Worm (Caenorhabditis elegans) whole organism, midembryonic: Measurements from ENCODE around the gene W02A2.8.
A peak's percentile ranks its signal among the peaks of the same experiment; 100 is the strongest.

Experiments used
- T22C8.4 ChIP-seq: fragments of 200-800 bp; sonication (Bioruptor generic); IDR thresholded peaks from 2 replicates; pipeline ENCODE4 v1.3.6; 2022; ENCODE audit warnings: missing genetic modification characterization, missing compliant biosample characterization
- cog-1 ChIP-seq: sonication (generic microtip); optimal IDR thresholded peaks from 2 replicates; lab custom pipeline; 2016; ENCODE audit warnings: missing genetic modification characterization, missing compliant biosample characterization
- flt-1 ChIP-seq: fragments of 200-800 bp; sonication (Bioruptor generic); IDR thresholded peaks from 2 replicates; pipeline ENCODE4 v1.3.6; 2022; ENCODE audit warnings: missing genetic modification characterization, missing compliant biosample characterization
- klf-2 ChIP-seq: fragments of 200-800 bp; sonication (Bioruptor generic); conservative IDR thresholded peaks from 2 replicates; pipeline ENCODE4 v1.3.6; 2022; ENCODE audit warnings: missing genetic modification reagents, missing genetic modification characterization, missing compliant biosample characterization
- med-1 ChIP-seq: sonication (generic microtip); optimal IDR thresholded peaks from 2 replicates; lab custom pipeline; 2017; ENCODE audit warnings: missing genetic modification characterization, mild to moderate bottlenecking, missing compliant biosample characterization, antibody characterized with exemption, missing genetic modification reagents; ENCODE audit not compliant: insufficient read depth
- ref-1 ChIP-seq: fragments of 200-800 bp; sonication (Bioruptor generic); conservative IDR thresholded peaks from 2 replicates; pipeline ENCODE4 v1.3.6; 2022; ENCODE audit warnings: missing genetic modification reagents, missing genetic modification characterization, missing compliant biosample characterization
- tab-1 ChIP-seq: fragments of 200-800 bp; sonication (Bioruptor generic); IDR thresholded peaks from 2 replicates; pipeline ENCODE4 v1.3.6; 2022; ENCODE audit warnings: missing genetic modification characterization, missing compliant biosample characterization
- ztf-23 ChIP-seq: fragments of 200-800 bp; sonication (Bioruptor generic); IDR thresholded peaks from 2 replicates; pipeline ENCODE4 v1.3.6; 2022; ENCODE audit warnings: missing genetic modification reagents, missing genetic modification characterization, missing compliant biosample characterization
- ztf-29 ChIP-seq: fragments of 200-800 bp; sonication (Bioruptor generic); IDR thresholded peaks from 2 replicates; pipeline ENCODE4 v1.3.6; 2022; ENCODE audit warnings: missing genetic modification reagents, missing genetic modification characterization, missing compliant biosample characterization

The W02A2.8 gene

DNA sequence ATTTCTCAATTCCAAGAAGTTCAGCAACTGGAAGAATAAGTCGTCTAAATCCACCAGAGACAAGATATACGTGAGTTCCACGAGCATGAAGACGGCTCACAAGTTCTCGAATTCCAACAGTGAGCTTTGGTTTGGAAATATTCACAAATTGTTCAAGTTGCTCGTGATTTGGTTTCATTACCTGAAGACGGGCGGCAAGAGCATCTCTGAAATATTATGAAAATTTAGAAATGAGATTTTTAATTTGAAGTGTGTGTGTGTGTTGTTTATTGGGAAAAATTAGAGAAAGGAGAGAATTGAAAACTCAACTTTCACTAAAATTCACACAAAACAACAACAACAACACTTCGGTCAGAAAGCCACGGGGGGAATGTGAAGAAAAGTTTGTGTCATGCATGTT is 32.4 kb upstream of the W02A2.8 start:
- TF ChIP-seq flt-1 (GFP tag; lab: Robert Waterston, UW) (no peak), T22C8.4 (GFP tag; lab: Robert Waterston, UW) (no peak), klf-2 (GFP tag; lab: Robert Waterston, UW) (no peak), cog-1 (no peak)

DNA sequence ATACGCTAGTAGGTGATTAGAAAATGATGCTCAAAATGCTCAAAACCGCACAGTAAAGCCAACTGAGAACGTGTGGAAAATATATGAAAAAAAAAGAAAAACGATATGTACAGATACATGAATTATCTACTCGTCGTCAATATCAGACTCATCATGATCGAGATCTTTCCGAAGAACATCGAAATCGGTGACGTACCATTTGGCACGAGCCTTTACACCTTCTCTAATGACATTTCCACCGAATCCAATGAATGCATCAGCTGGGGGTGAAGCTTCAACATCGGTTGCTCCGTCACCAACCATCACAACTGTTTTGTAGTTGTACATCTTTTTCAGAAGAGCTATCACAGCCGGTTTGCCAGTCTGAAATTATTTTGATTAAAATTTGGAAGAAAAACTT is 30.8 kb upstream of the W02A2.8 start:
- TF ChIP-seq flt-1 (GFP tag; lab: Robert Waterston, UW): no peak
- no peak for TF ChIP-seq ztf-23 (GFP tag; lab: Robert Waterston, UW)

- TF ChIP-seq ztf-29 (GFP tag; lab: Robert Waterston, UW) (no peak), ztf-23 (GFP tag; lab: Robert Waterston, UW) (no peak), ref-1 (GFP tag; lab: Robert Waterston, UW) (no peak), klf-2 (GFP tag; lab: Robert Waterston, UW) (no peak), med-1 (no peak), cog-1 (no peak), flt-1 (GFP tag; lab: Robert Waterston, UW) (no peak), T22C8.4 (GFP tag; lab: Robert Waterston, UW) (no peak), tab-1 (GFP tag; lab: Robert Waterston, UW) (no peak)
Observed at ce11 chrIV:13388779-13389178, 30.4 kb upstream of the W02A2.8 start.

- TF ChIP-seq flt-1 (GFP tag; lab: Robert Waterston, UW): no peak
- no peak for TF ChIP-seq ref-1 (GFP tag; lab: Robert Waterston, UW)
- TF ChIP-seq ztf-23 (GFP tag; lab: Robert Waterston, UW): no peak
- no peak for TF ChIP-seq cog-1
- TF ChIP-seq T22C8.4 (GFP tag; lab: Robert Waterston, UW): no peak
- TF ChIP-seq tab-1 (GFP tag; lab: Robert Waterston, UW): no peak
- TF ChIP-seq ztf-29 (GFP tag; lab: Robert Waterston, UW): no peak
- no peak for TF ChIP-seq klf-2 (GFP tag; lab: Robert Waterston, UW)
Observed at ce11 chrIV:13386903-13387302, 28.5 kb upstream of the W02A2.8 start, which contains the start of gene lsm-3. TSS of gene lsm-3 (plus strand) at chrIV:13387203.

DNA sequence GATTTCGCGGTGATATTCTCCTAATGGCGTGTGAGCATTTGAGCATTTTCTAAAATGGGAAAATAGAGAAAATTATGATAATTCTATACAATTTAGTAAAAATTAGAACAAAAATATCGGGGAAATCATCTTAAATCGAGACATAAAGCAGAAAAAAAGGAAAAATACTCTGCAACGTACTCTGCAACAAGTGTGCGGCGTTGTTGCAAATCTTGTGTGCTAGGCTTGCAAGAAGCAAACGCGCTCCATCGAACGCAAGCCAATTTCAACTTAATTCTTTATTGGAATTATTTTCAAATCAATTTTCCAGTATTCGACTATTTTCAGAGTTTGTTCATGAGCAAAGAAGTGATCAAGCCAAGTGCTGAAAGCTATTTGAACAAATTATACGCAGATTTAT is 27.7 kb upstream of the W02A2.8 start, which contains the start of the genes Y62E10A.20, Y62E10A.23 and mdt-9:
Gene Y62E10A.20, minus strand, starts transcription at position 49 of the 400 bp plus-strand sequence.
Gene Y62E10A.23, plus strand, starts transcription at position 282 of the 400 bp plus-strand sequence.
Gene mdt-9, plus strand, starts transcription at position 338 of the 400 bp plus-strand sequence.
- TF ChIP-seq ztf-29 (GFP tag; lab: Robert Waterston, UW): peak; percentile 79
- TF ChIP-seq ref-1 (GFP tag; lab: Robert Waterston, UW): no peak
- peak; percentile 54; the same call in 1 of the 2 replicates for TF ChIP-seq tab-1 (GFP tag; lab: Robert Waterston, UW)
- peak; percentile 24 for TF ChIP-seq cog-1
- peak; percentile 86 for TF ChIP-seq flt-1 (GFP tag; lab: Robert Waterston, UW)
- no peak for TF ChIP-seq T22C8.4 (GFP tag; lab: Robert Waterston, UW)
- TF ChIP-seq ztf-23 (GFP tag; lab: Robert Waterston, UW): peak; percentile 82; the same call in 1 of the 2 replicates
- peak; percentile 88 for TF ChIP-seq med-1
- peak; percentile 80 for TF ChIP-seq klf-2 (GFP tag; lab: Robert Waterston, UW)

DNA sequence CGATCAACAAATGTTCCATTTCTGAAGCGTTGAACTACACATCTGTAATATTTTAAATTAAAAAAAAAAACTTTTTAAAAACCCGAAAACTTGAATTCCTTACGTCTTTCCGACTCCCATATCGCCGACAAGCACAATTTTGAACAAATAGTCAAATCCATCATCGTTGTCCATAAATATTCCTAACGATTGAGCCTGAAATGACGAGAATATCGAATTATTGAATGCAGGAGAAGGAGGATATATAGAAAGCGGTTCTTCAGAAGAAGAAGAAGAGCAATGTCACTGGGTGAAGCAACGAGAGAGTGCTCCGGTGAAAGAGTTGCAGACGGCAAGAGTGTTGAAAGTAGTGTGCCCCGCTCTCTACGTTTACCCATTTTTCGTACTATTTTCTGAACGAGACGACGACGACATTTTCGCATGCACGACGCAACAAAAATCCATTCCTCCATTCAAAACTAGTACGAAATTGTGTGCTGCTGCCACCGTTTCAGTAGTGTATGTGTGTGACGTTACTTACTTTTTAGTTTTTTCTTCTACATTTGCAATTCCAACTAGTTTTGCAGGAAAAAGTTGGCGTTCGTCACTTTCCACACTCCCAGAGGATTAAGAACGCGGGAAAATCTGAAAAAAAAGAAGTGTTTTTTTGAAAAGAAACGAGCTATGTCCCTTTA is 25.5 kb upstream of the W02A2.8 start, which contains the start of gene rab-19:
Gene rab-19, minus strand, starts transcription at position 624 of the 674 bp plus-strand sequence.
- TF ChIP-seq flt-1 (GFP tag; lab: Robert Waterston, UW) (no peak), cog-1 (no peak), ztf-29 (GFP tag; lab: Robert Waterston, UW) (no peak), ref-1 (GFP tag; lab: Robert Waterston, UW) (no peak), tab-1 (GFP tag; lab: Robert Waterston, UW) (no peak)

ce11 chrIV:13381823-13382222 is 23.4 kb upstream of the W02A2.8 start, which contains the start of gene emc-3:
TSS of gene emc-3 (minus strand) at chrIV:13381923.
- no peak for TF ChIP-seq ztf-23 (GFP tag; lab: Robert Waterston, UW)
- no peak for TF ChIP-seq ref-1 (GFP tag; lab: Robert Waterston, UW)
- no peak for TF ChIP-seq flt-1 (GFP tag; lab: Robert Waterston, UW)
- no peak for TF ChIP-seq cog-1
- TF ChIP-seq ztf-29 (GFP tag; lab: Robert Waterston, UW): no peak
- no peak for TF ChIP-seq tab-1 (GFP tag; lab: Robert Waterston, UW)
- TF ChIP-seq med-1: no peak

DNA sequence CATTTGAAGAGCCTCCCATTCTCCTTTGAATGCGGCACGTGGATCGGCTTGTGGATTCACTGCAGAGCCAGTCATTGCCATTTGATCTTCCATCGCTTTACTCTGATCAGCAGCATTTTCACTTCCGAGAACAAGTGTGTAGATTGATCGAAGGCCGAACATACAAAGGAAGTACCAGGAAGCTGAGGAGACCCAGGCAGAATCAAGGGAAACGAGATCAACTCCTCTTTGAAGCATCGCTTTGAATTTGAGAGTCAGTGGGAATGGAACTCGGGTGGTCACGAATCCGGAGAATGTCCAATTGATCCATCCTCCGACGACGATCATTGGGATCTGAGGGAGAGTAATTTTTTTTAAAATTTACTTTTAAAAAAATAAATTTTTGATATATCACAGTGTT is 22.1 kb upstream of the W02A2.8 start:
- TF ChIP-seq med-1 (no peak), ref-1 (GFP tag; lab: Robert Waterston, UW) (no peak), cog-1 (no peak), tab-1 (GFP tag; lab: Robert Waterston, UW) (no peak), ztf-23 (GFP tag; lab: Robert Waterston, UW) (no peak), klf-2 (GFP tag; lab: Robert Waterston, UW) (no peak), ztf-29 (GFP tag; lab: Robert Waterston, UW) (no peak), T22C8.4 (GFP tag; lab: Robert Waterston, UW) (no peak), flt-1 (GFP tag; lab: Robert Waterston, UW) (no peak)

DNA sequence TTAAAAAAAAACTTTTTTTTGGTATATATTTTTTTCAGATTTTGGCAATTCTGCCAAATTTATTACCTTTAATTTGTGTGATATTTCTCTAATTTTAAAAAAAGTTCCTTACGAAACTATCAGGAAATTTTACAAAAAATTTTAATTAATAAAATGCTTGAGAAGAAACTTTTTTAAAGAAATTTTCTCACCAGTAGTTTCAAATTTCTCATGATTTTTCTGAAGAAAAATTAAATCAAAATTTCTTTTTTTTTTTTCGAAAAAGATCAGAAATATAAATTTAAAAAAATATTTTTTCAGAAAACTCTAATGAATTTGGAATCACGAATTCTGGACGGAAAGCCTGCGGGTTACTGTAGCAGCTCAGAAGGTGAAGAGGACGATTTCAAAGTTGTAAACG is 19.3 kb upstream of the W02A2.8 start, which contains the start of gene mau-8:
Gene mau-8, plus strand, starts transcription at position 301 of the 400 bp plus-strand sequence.
- TF ChIP-seq med-1 (no peak), flt-1 (GFP tag; lab: Robert Waterston, UW) (no peak), tab-1 (GFP tag; lab: Robert Waterston, UW) (no peak)

ce11 chrIV:13374918-13375317 is 16.5 kb upstream of the W02A2.8 start:
- TF ChIP-seq tab-1 (GFP tag; lab: Robert Waterston, UW) (no peak), med-1 (no peak), ztf-29 (GFP tag; lab: Robert Waterston, UW) (no peak), T22C8.4 (GFP tag; lab: Robert Waterston, UW) (peak; percentile 55)
